Fruit fly (Drosophila melanogaster): ENCODE results near the gene Epg5.

Epg5 gene

dm6 chr3R:18758548-18759257 is at the start of gene Epg5 (continued):
- TF ChIP-seq gt (GFP tag; IDR thresholded peaks at IDR 0.05) (no peak), CG17802 (tag; optimal IDR thresholded peaks at IDR 0.05) (no peak), inv (GFP tag; IDR thresholded peaks at IDR 0.05; ENCODE audit: partially characterized antibody) (peak; percentile 98), trem (tag; optimal IDR thresholded peaks at IDR 0.05) (peak; percentile 73), dimm (GFP tag; IDR thresholded peaks at IDR 0.05) (no peak), Deaf1 (tag; optimal IDR thresholded peaks at IDR 0.05) (no peak), CG6254 (GFP tag; optimal IDR thresholded peaks at IDR 0.05) (no peak), kay (GFP tag; optimal IDR thresholded peaks at IDR 0.05) (peak; percentile 49), Drgx (GFP tag; IDR thresholded peaks at IDR 0.05) (peak; percentile 43), CG10274 (GFP tag; optimal IDR thresholded peaks at IDR 0.05) (no peak), grn (GFP tag; optimal IDR thresholded peaks at IDR 0.05) (no peak), NC2β (GFP tag; optimal IDR thresholded peaks at IDR 0.05) (peak; percentile 52), sim (GFP tag; IDR thresholded peaks at IDR 0.05) (no peak), org-1 (GFP tag; optimal IDR thresholded peaks at IDR 0.05) (no peak), Nf-YB (GFP tag; optimal IDR thresholded peaks at IDR 0.05) (no peak), crc (GFP tag; optimal IDR thresholded peaks at IDR 0.05) (no peak), CG33557 (GFP tag; optimal IDR thresholded peaks at IDR 0.05) (no peak), CG8924 (tag; optimal IDR thresholded peaks at IDR 0.05) (no peak), stc (GFP tag; IDR thresholded peaks at IDR 0.05) (no peak), CG34224 (GFP tag; IDR thresholded peaks at IDR 0.05; ENCODE audit: partially characterized antibody) (peak; percentile 97), ssp (GFP tag; IDR thresholded peaks at IDR 0.05) (peak; percentile 62), CG3163 (GFP tag; optimal IDR thresholded peaks at IDR 0.05) (peak; percentile 24), her (GFP tag; optimal IDR thresholded peaks at IDR 0.05) (peak; percentile 1), CG17186 (GFP tag; optimal IDR thresholded peaks at IDR 0.05) (peak; percentile 4), cg (GFP tag; optimal IDR thresholded peaks at IDR 0.05) (no peak), pho (GFP tag; optimal IDR thresholded peaks at IDR 0.05) (peak; percentile 82), CG15011 (GFP tag; optimal IDR thresholded peaks at IDR 0.05) (no peak), sob (GFP tag; IDR thresholded peaks at IDR 0.05) (peak; percentile 86), CG17361 (GFP tag; IDR thresholded peaks at IDR 0.05) (no peak; the same call in 2 of the 3 replicates), Dip2 (GFP tag; IDR thresholded peaks at IDR 0.05) (no peak), CG2120 (GFP tag; optimal IDR thresholded peaks at IDR 0.05) (peak; percentile 90), CG4617 (GFP tag; optimal IDR thresholded peaks at IDR 0.05; ENCODE audit: borderline replicate concordance) (peak; percentile 85), D19A (tag; optimal IDR thresholded peaks at IDR 0.05) (no peak), CG1024 (GFP tag; IDR thresholded peaks at IDR 0.05) (no peak), luna (GFP tag; optimal IDR thresholded peaks at IDR 0.05) (peak; percentile 53), dysf (GFP tag; IDR thresholded peaks at IDR 0.05) (peak; percentile 81), CG17385 (GFP tag; optimal IDR thresholded peaks at IDR 0.05) (peak; percentile 68), Oli (tag; optimal IDR thresholded peaks at IDR 0.05) (no peak), disco-r (GFP tag; optimal IDR thresholded peaks at IDR 0.05) (no peak), ken (GFP tag; IDR thresholded peaks at IDR 0.05) (peak; percentile 62; the same call in 1 of the 3 replicates), nerfin-1 (tag; optimal IDR thresholded peaks at IDR 0.05) (no peak), ind (GFP tag; optimal IDR thresholded peaks at IDR 0.05) (peak; percentile 73), Hmx (GFP tag; optimal IDR thresholded peaks at IDR 0.05) (no peak), CG8765 (GFP tag; IDR thresholded peaks at IDR 0.05) (peak; percentile 47; the same call in 1 of the 2 replicates), CG11085 (GFP tag; IDR thresholded peaks at IDR 0.05) (peak; percentile 73), CG1529 (GFP tag; optimal IDR thresholded peaks at IDR 0.05) (no peak), Elba2 (GFP tag; optimal IDR thresholded peaks at IDR 0.05) (no peak), aop (GFP tag; IDR thresholded peaks at IDR 0.05) (no peak), CG7839 (tag; optimal IDR thresholded peaks at IDR 0.05) (no peak), CG43689 (GFP tag; IDR thresholded peaks at IDR 0.05) (peak; percentile 24; the same call in 1 of the 2 replicates), Ptx1 (GFP tag; IDR thresholded peaks at IDR 0.05) (peak; percentile 83)

Measured in whole organism, embryonic.